Fruit fly (Drosophila melanogaster): ENCODE results near the gene CG5653.

DNA sequence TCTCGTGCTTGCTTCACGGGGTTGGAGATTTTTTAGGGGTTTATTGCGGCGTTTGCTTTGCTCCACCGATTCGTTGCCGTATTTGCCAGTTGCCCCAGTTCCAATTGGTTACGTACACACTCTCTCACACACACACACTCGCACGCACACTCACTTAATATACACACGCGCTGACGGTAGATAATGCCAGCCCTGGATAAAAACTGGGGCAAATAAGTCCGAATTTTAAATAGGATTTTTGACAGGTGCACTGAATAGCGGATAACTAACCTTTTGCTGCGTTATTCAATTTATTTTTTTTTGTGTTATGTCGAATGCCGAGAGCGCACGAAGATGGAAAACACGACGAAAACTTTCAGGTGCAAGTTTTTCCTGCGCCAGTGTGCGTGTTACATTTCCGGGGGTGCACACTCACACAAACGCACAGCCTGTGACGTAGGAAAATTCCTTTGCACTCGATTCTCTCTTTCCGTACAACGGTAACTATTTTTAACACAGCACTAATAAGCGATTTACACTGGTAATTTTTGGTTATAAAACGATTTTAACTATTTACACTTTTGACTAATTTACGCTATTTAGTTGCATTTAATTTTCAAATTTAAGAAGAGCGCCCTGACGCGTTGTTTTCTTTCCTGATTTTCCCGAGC lies 13.5 kb downstream of the CG5653 start:
- TF ChIP-seq CG8478 (optimal IDR thresholded peaks at IDR 0.05) (no peak), psq (optimal IDR thresholded peaks at IDR 0.05) (no peak), Dll (optimal IDR thresholded peaks at IDR 0.05) (no peak), EcR (GFP tag; optimal IDR thresholded peaks at IDR 0.05) (no peak)
